Fruit fly (Drosophila melanogaster) whole organism, embryonic: ENCODE measurements around the gene Hsdl2.

Source experiments
- Bgb ChIP-seq: fragments of 200-800 bp; sonication (Bioruptor generic); IDR thresholded peaks from 2 replicates; pipeline ENCODE4 v1.3.6; 2022; ENCODE audit warnings: missing biosample characterization, missing genetic modification characterization; ENCODE audit not compliant: partially characterized antibody
- CG2120 ChIP-seq: fragments of 200-800 bp; sonication (Bioruptor generic); optimal IDR thresholded peaks from 3 replicates; lab custom pipeline; 2016; ENCODE audit warnings: missing biosample characterization, missing genetic modification characterization
- CG8944 ChIP-seq: fragments of 200-800 bp; sonication (Bioruptor generic); optimal IDR thresholded peaks from 3 replicates; lab custom pipeline; 2016; ENCODE audit warnings: missing biosample characterization, missing genetic modification characterization
- Ets97D ChIP-seq: fragments of 200-800 bp; sonication (Bioruptor generic); optimal IDR thresholded peaks from 3 replicates; lab custom pipeline; 2016; ENCODE audit warnings: missing biosample characterization, missing genetic modification characterization
- H15 ChIP-seq: fragments of 200-800 bp; sonication (Bioruptor generic); IDR thresholded peaks from 3 replicates; pipeline ENCODE4 v1.3.6; 2022; ENCODE audit warnings: missing biosample characterization, missing genetic modification characterization
- Hr51 ChIP-seq, 2 experiments: fragments of 200-800 bp; sonication (Bioruptor generic); optimal IDR thresholded peaks; 2 replicates in 1 of 2; 3 replicates in 1 of 2; lab custom pipeline; 2016 to 2018; ENCODE audit warnings: missing biosample characterization in 2 of 2, missing genetic modification characterization in 2 of 2, mild to moderate bottlenecking in 1 of 2, moderate library complexity in 1 of 2
- crol ChIP-seq: fragments of 200-800 bp; sonication (Bioruptor generic); IDR thresholded peaks from 2 replicates; pipeline ENCODE4 v1.3.6; 2022; ENCODE audit warnings: missing biosample characterization, missing genetic modification characterization
- dmrt11E ChIP-seq: fragments of 200-800 bp; sonication (Bioruptor generic); optimal IDR thresholded peaks from 3 replicates; lab custom pipeline; 2018; ENCODE audit warnings: missing biosample characterization, mild to moderate bottlenecking, missing genetic modification characterization, moderate library complexity
- dysf ChIP-seq: fragments of 200-800 bp; sonication (Bioruptor generic); IDR thresholded peaks from 3 replicates; pipeline ENCODE4 v1.3.6; 2022; ENCODE audit warnings: missing biosample characterization, missing genetic modification characterization
- hkb ChIP-seq, 2 experiments: fragments of 200-800 bp in 1 of 2; fragments of >200 bp in 1 of 2; sonication (Bioruptor generic) in 1 of 2; IDR thresholded peaks in 1 of 2; optimal IDR thresholded peaks in 1 of 2; 2 replicates each; pipeline versions ENCODE4 v1.3.6 to Lab custom; 2017 to 2022; ENCODE audit warnings: missing biosample characterization in 1 of 2, missing genetic modification characterization in 1 of 2
- seq ChIP-seq: fragments of 200-800 bp; sonication (Bioruptor generic); IDR thresholded peaks from 2 replicates; pipeline ENCODE4 v1.3.6; 2022; ENCODE audit warnings: missing biosample characterization, missing genetic modification characterization

DNA sequence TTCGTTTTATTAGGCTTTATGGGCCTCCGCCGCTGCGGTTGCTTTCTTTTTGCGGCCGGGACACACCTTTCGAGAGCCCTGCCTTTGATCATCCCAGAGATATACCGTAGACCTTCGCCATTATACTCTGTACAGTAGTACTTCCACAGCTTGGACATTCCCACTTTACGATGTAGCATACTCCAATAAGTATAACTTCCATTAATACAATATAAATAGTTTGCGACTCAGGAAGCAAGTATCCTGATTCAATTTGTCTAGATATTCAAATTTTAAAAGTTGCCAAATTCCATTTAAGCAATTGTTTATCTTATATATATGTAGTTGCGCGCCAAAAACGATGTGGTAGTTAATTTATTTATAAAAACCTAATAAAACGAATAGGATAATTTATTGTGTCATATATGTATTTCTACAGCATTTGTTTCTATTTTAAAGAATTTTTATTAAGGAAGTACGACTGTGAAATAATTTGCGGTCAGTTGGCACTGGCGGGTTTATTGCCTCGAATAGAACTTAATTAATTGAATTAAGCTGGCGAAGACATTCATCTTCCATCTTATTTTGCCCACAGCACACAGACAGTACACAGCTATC, 40.0 kb upstream of the Hsdl2 start:
- no peak for TF ChIP-seq seq (GFP tag; lab: Robert Waterston, UW)
- TF ChIP-seq Ets97D = no peak
- TF ChIP-seq Hr51 (GFP tag; optimal IDR thresholded peaks at IDR 0.05; lab: Kevin White, UChicago) = no peak
- TF ChIP-seq CG2120 = no peak
- TF ChIP-seq dysf (GFP tag; lab: Robert Waterston, UW) = no peak
- TF ChIP-seq CG8944 = no peak
- no peak for TF ChIP-seq Bgb
- TF ChIP-seq dmrt11E = no peak
- TF ChIP-seq crol = no peak
- TF ChIP-seq H15 (GFP tag; lab: Robert Waterston, UW) = no peak
- TF ChIP-seq hkb (optimal IDR thresholded peaks at IDR 0.05; lab: Kevin White, UChicago) = no peak
- no peak for TF ChIP-seq hkb (GFP tag; IDR thresholded peaks at IDR 0.05; lab: Robert Waterston, UW)
